Fruit fly (Drosophila melanogaster): ENCODE measurements around the gene Hs3st-B.

Hs3st-B gene

DNA sequence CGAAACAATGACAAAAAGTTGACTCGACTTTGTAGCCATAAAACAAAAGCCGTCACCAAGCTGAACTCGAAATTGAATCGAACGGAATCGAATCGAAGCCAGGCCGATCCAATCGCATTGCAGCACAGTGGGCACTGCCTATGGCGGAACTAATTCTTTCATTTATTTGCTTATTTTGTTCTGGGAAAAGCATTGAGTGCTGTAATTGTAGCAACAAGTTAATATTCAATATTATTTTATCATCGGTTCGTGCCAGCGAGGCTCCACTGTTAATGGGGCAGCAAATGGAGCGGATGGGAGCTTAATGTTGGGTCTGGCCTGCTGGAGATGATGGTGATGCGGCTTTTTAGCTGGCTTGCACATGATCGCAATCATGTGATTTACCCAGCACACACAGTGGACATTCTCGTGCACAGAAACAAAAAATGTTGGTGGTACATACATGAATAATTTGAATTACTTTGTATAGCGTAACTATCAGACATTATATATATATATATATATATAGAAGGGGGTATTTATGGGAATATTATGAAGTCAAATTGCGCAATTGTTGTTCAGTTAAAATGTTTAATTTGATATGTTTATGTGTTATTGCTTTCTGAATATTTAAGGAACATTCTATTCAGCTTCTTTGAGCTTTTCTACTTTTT, 41.0 kb downstream of the Hs3st-B start (continued):
- TF ChIP-seq onecut (GFP tag; IDR thresholded peaks at IDR 0.05) (peak; percentile 90), CG6813 (GFP tag; optimal IDR thresholded peaks at IDR 0.05) (peak; percentile 82), HLH3B (GFP tag; IDR thresholded peaks at IDR 0.05) (peak; percentile 93), CG4707 (GFP tag; optimal IDR thresholded peaks at IDR 0.05) (peak; percentile 86), Antp (GFP tag; optimal IDR thresholded peaks at IDR 0.05) (peak; percentile 87), h (optimal IDR thresholded peaks at IDR 0.05) (no peak), CG34376 (GFP tag; optimal IDR thresholded peaks at IDR 0.05) (peak; percentile 18), CG2678 (tag; optimal IDR thresholded peaks at IDR 0.05) (peak; percentile 91), CG33213 (GFP tag; optimal IDR thresholded peaks at IDR 0.05) (peak; percentile 77), CG12942 (GFP tag; optimal IDR thresholded peaks at IDR 0.05) (peak; percentile 79), CG7357 (GFP tag; IDR thresholded peaks at IDR 0.05) (peak; percentile 79; the same call in 2 of the 3 replicates), mam (GFP tag; optimal IDR thresholded peaks at IDR 0.05) (peak; percentile 82), sima (GFP tag; optimal IDR thresholded peaks at IDR 0.05) (peak; percentile 42), CG2889 (GFP tag; IDR thresholded peaks at IDR 0.05) (peak; percentile 81; the same call in 2 of the 3 replicates), Rx (GFP tag; IDR thresholded peaks at IDR 0.05) (peak; percentile 90), CG6854 (GFP tag; optimal IDR thresholded peaks at IDR 0.05) (peak; percentile 5), vfl (GFP tag; optimal IDR thresholded peaks at IDR 0.05) (peak; percentile 41), Pdp1 (GFP tag; optimal IDR thresholded peaks at IDR 0.05) (peak; percentile 83 to 88), CG2199 (GFP tag; IDR thresholded peaks at IDR 0.05) (peak; percentile 92; the same call in 2 of the 3 replicates), CG18599 (GFP tag; optimal IDR thresholded peaks at IDR 0.05) (peak; percentile 82), NFAT (GFP tag; IDR thresholded peaks at IDR 0.05) (peak; percentile 79), YL-1 (GFP tag; optimal IDR thresholded peaks at IDR 0.05) (peak; percentile 19), CG1647 (GFP tag; optimal IDR thresholded peaks at IDR 0.05) (peak; percentile 88), Sry-δ (GFP tag; optimal IDR thresholded peaks at IDR 0.05) (peak; percentile 39), CG5180 (GFP tag; optimal IDR thresholded peaks at IDR 0.05) (peak; percentile 77), pfk (GFP tag; optimal IDR thresholded peaks at IDR 0.05) (no peak), CG13287 (GFP tag; IDR thresholded peaks at IDR 0.05; ENCODE audit: partially characterized antibody) (no peak), CTCF (GFP tag; optimal IDR thresholded peaks at IDR 0.05) (peak; percentile 57), CG12299 (tag; optimal IDR thresholded peaks at IDR 0.05) (peak; percentile 83), CG11696 (GFP tag; IDR thresholded peaks at IDR 0.05) (peak; percentile 37; the same call in 1 of the 2 replicates), cwo (GFP tag; optimal IDR thresholded peaks at IDR 0.05) (peak; percentile 70), ATbp (GFP tag; optimal IDR thresholded peaks at IDR 0.05) (peak; percentile 90), CG8089 (GFP tag; optimal IDR thresholded peaks at IDR 0.05) (peak; percentile 84), CG13894 (tag; optimal IDR thresholded peaks at IDR 0.05) (peak; percentile 31), amos (GFP tag; IDR thresholded peaks at IDR 0.05; ENCODE audit: partially characterized antibody) (no peak), CG17361 (GFP tag; IDR thresholded peaks at IDR 0.05) (peak; percentile 85), B-H2 (GFP tag; optimal IDR thresholded peaks at IDR 0.05) (peak; percentile 21), CG10431 (GFP tag; optimal IDR thresholded peaks at IDR 0.05) (peak; percentile 34), CG15073 (GFP tag; optimal IDR thresholded peaks at IDR 0.05) (peak; percentile 60), tin (GFP tag; optimal IDR thresholded peaks at IDR 0.05) (peak; percentile 91), CG6791 (GFP tag; IDR thresholded peaks at IDR 0.05; ENCODE audit: partially characterized antibody) (no peak), tx (GFP tag; optimal IDR thresholded peaks at IDR 0.05) (peak; percentile 80), CG9876 (GFP tag; optimal IDR thresholded peaks at IDR 0.05) (peak; percentile 58), ab (GFP tag; optimal IDR thresholded peaks at IDR 0.05) (peak; percentile 92), exex (tag; optimal IDR thresholded peaks at IDR 0.05) (peak; percentile 44), Atf6 (GFP tag; IDR thresholded peaks at IDR 0.05) (peak; percentile 78; the same call in 1 of the 2 replicates), ken (GFP tag; IDR thresholded peaks at IDR 0.05) (peak; percentile 95), ara (GFP tag; IDR thresholded peaks at IDR 0.05) (peak; percentile 90), Mes4 (GFP tag; optimal IDR thresholded peaks at IDR 0.05) (peak; percentile 90), CG9609 (GFP tag; optimal IDR thresholded peaks at IDR 0.05) (peak; percentile 85)
